Fruit fly (Drosophila melanogaster) whole organism: ENCODE data around the gene Ube4B.

Experiments used
- CG8478 ChIP-seq: fragments of >200 bp; optimal IDR thresholded peaks from 2 replicates; lab custom pipeline; 2018; ENCODE audit warnings: inconsistent platforms
- Dll ChIP-seq: fragments of >200 bp; optimal IDR thresholded peaks from 2 replicates; lab custom pipeline; 2017
- EcR ChIP-seq, 2 experiments: fragments of >200 bp; optimal IDR thresholded peaks; 2 replicates each; lab custom pipeline; 2017; ENCODE audit warnings: missing biosample characterization in 2 of 2, missing genetic modification characterization in 2 of 2, missing genetic modification reagents in 2 of 2
- pan ChIP-seq: fragments of >200 bp; optimal IDR thresholded peaks from 2 replicates; lab custom pipeline; 2017
- psq ChIP-seq: fragments of >200 bp; optimal IDR thresholded peaks from 2 replicates; lab custom pipeline; 2017
- usp ChIP-seq: fragments of >200 bp; optimal IDR thresholded peaks from 2 replicates; lab custom pipeline; 2017; ENCODE audit warnings: missing biosample characterization, missing genetic modification characterization, mixed read lengths

DNA sequence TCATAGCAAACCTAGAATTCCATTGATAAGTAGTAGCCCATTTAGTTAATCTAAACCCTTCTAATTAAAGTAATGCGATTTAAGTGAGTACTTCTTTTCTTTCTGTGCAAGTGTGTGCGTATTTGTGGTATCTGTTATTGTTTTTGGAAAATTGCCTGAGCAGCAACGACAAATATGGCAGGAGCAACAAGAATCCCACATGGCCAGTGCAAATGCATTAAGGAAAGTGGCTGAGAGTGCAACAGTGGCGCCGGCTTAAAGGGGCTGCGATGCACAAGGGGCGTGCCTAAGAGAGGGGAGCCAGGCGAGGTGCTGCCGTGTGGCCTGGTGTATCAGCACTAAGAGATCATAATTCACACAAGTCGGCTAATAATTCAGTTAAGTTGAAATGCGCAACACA lies 49.7 kb downstream of the Ube4B start:
- TF ChIP-seq psq (lab: Kevin White, UChicago) (no peak), usp (GFP tag; lab: Kevin White, UChicago) (no peak), CG8478 (no peak), pan (lab: Kevin White, UChicago) (no peak), EcR (GFP tag; optimal IDR thresholded peaks at IDR 0.05; lab: Kevin White, UChicago) (no peak), Dll (lab: Kevin White, UChicago) (no peak)
